Worm (Caenorhabditis elegans) whole organism, young adult: ENCODE measurements around the gene math-10.
A peak's percentile ranks its signal among the peaks of the same experiment; 100 is the strongest.

Source experiments
- B0019.2 ChIP-seq: fragments of 200-800 bp; sonication (Bioruptor generic); conservative IDR thresholded peaks from 2 replicates; pipeline ENCODE4 v1.3.6; 2022; ENCODE audit warnings: missing genetic modification reagents, missing genetic modification characterization, missing compliant biosample characterization
- B0261.1 ChIP-seq: sonication (generic microtip); optimal IDR thresholded peaks from 2 replicates; lab custom pipeline; 2016; ENCODE audit warnings: mild to moderate bottlenecking, missing genetic modification characterization, moderate library complexity, missing compliant biosample characterization
- C06A6.2 ChIP-seq: fragments of 200-800 bp; sonication (Bioruptor generic); conservative IDR thresholded peaks from 2 replicates; pipeline ENCODE4 v1.3.6; 2022; ENCODE audit warnings: missing genetic modification characterization, missing compliant biosample characterization
- F10E7.11 ChIP-seq: sonication (generic microtip); optimal IDR thresholded peaks from 2 replicates; lab custom pipeline; 2017; ENCODE audit warnings: mild to moderate bottlenecking, missing genetic modification characterization, moderate library complexity, missing compliant biosample characterization
- F33H1.4 ChIP-seq: fragments of 200-800 bp; sonication (Bioruptor generic); IDR thresholded peaks from 2 replicates; pipeline ENCODE4 v1.3.6; 2022; ENCODE audit warnings: missing genetic modification reagents, missing genetic modification characterization, missing compliant biosample characterization
- F39B2.1 ChIP-seq: fragments of 200-800 bp; sonication (Bioruptor generic); IDR thresholded peaks from 2 replicates; pipeline ENCODE4 v1.3.6; 2022; ENCODE audit warnings: missing genetic modification reagents, missing genetic modification characterization, missing compliant biosample characterization
- F49E8.2 ChIP-seq: sonication (generic microtip); optimal IDR thresholded peaks from 3 replicates; lab custom pipeline; 2017; ENCODE audit warnings: missing genetic modification characterization, mild to moderate bottlenecking, missing compliant biosample characterization, antibody characterized with exemption, moderate library complexity; ENCODE audit not compliant: insufficient read depth
- F52B5.7 ChIP-seq: sonication (generic microtip); optimal IDR thresholded peaks from 2 replicates; lab custom pipeline; 2016; ENCODE audit warnings: mild to moderate bottlenecking, missing genetic modification characterization, missing compliant biosample characterization
- F57C9.4 ChIP-seq: sonication (generic microtip); optimal IDR thresholded peaks from 2 replicates; lab custom pipeline; 2017; ENCODE audit warnings: mild to moderate bottlenecking, missing genetic modification characterization, missing compliant biosample characterization
- T07F8.4 ChIP-seq: sonication (generic microtip); optimal IDR thresholded peaks from 2 replicates; lab custom pipeline; 2016; ENCODE audit warnings: mild to moderate bottlenecking, missing genetic modification characterization, moderate library complexity, missing compliant biosample characterization
- T26A5.8 ChIP-seq: sonication (generic microtip); optimal IDR thresholded peaks from 2 replicates; lab custom pipeline; 2016; ENCODE audit warnings: missing genetic modification characterization, missing compliant biosample characterization
- Y53F4B.3 ChIP-seq: fragments of 200-800 bp; sonication (Bioruptor generic); IDR thresholded peaks from 2 replicates; pipeline ENCODE4 v1.3.6; 2022; ENCODE audit warnings: missing genetic modification reagents, missing genetic modification characterization, missing compliant biosample characterization
- Y56A3A.18 ChIP-seq: fragments of 200-800 bp; sonication (Bioruptor generic); IDR thresholded peaks from 2 replicates; pipeline ENCODE4 v1.3.6; 2022; ENCODE audit warnings: missing genetic modification reagents, missing genetic modification characterization, missing compliant biosample characterization
- Y79H2A.3 ChIP-seq: fragments of 200-800 bp; sonication (Bioruptor generic); conservative IDR thresholded peaks from 2 replicates; pipeline ENCODE4 v1.3.6; 2022; ENCODE audit warnings: missing genetic modification reagents, missing genetic modification characterization, missing compliant biosample characterization
- Y95B8A.8 ChIP-seq: fragments of 200-800 bp; sonication (Bioruptor generic); IDR thresholded peaks from 2 replicates; pipeline ENCODE4 v1.3.6; 2022; ENCODE audit warnings: missing genetic modification reagents, missing genetic modification characterization, missing compliant biosample characterization
- atf-7 ChIP-seq: sonication (generic microtip); optimal IDR thresholded peaks from 2 replicates; lab custom pipeline; 2017; ENCODE audit warnings: mild to moderate bottlenecking, missing genetic modification characterization, missing compliant biosample characterization
- athp-1 ChIP-seq: sonication (generic microtip); optimal IDR thresholded peaks from 2 replicates; lab custom pipeline; 2017; ENCODE audit warnings: mild to moderate bottlenecking, missing genetic modification characterization, missing compliant biosample characterization
- bed-1 ChIP-seq: fragments of 200-800 bp; sonication (Bioruptor generic); IDR thresholded peaks from 2 replicates; pipeline ENCODE4 v1.3.6; 2022; ENCODE audit warnings: missing genetic modification reagents, missing genetic modification characterization, missing compliant biosample characterization
- ceh-40 ChIP-seq: fragments of 200-800 bp; sonication (Bioruptor generic); IDR thresholded peaks from 2 replicates; pipeline ENCODE4 v1.3.6; 2022; ENCODE audit warnings: missing genetic modification characterization, missing compliant biosample characterization
- ceh-58 ChIP-seq: fragments of 200-800 bp; sonication (Bioruptor generic); IDR thresholded peaks from 2 replicates; pipeline ENCODE4 v1.3.6; 2022; ENCODE audit warnings: missing genetic modification characterization, missing compliant biosample characterization
- ceh-79 ChIP-seq: sonication (generic microtip); optimal IDR thresholded peaks from 2 replicates; lab custom pipeline; 2017; ENCODE audit warnings: mild to moderate bottlenecking, missing genetic modification characterization, missing compliant biosample characterization
- chd-7 ChIP-seq: sonication (generic microtip); optimal IDR thresholded peaks from 2 replicates; lab custom pipeline; 2016; ENCODE audit warnings: mild to moderate bottlenecking, missing genetic modification characterization, moderate library complexity, missing compliant biosample characterization
- egl-18 ChIP-seq: fragments of 200-800 bp; sonication (Bioruptor generic); IDR thresholded peaks from 2 replicates; pipeline ENCODE4 v1.3.6; 2022; ENCODE audit warnings: missing genetic modification reagents, missing genetic modification characterization, missing compliant biosample characterization
- fkh-3 ChIP-seq: sonication (generic microtip); optimal IDR thresholded peaks from 2 replicates; lab custom pipeline; 2016; ENCODE audit warnings: mild to moderate bottlenecking, missing genetic modification characterization, missing compliant biosample characterization
- gei-17 ChIP-seq: fragments of 200-800 bp; sonication (Bioruptor generic); optimal IDR thresholded peaks from 2 replicates; lab custom pipeline; 2018; ENCODE audit warnings: mild to moderate bottlenecking, missing genetic modification characterization, missing compliant biosample characterization
- him-1 ChIP-seq: sonication (generic microtip); optimal IDR thresholded peaks from 2 replicates; lab custom pipeline; 2016; ENCODE audit warnings: missing genotype, missing genetic modification reagents, missing genetic modification characterization, missing compliant biosample characterization
- lin-35 ChIP-seq, 3 experiments: fragments of 150-350 bp in 2 of 3; sonication (generic microtip) in 1 of 3; optimal IDR thresholded peaks; 2 replicates each; lab custom pipeline; 2014 to 2018; ENCODE audit warnings: missing biosample characterization in 3 of 3, missing genetic modification characterization in 3 of 3, missing genetic modification reagents in 3 of 3
- lsy-27 ChIP-seq: sonication (generic microtip); optimal IDR thresholded peaks from 2 replicates; lab custom pipeline; 2017; ENCODE audit warnings: missing genetic modification characterization, mild to moderate bottlenecking, missing compliant biosample characterization, antibody characterized with exemption, missing genotype, borderline replicate concordance; ENCODE audit not compliant: insufficient read depth
- madf-8 ChIP-seq: fragments of 200-800 bp; sonication (Bioruptor generic); conservative IDR thresholded peaks from 2 replicates; pipeline ENCODE4 v1.3.6; 2022; ENCODE audit warnings: missing genetic modification reagents, missing genetic modification characterization, missing compliant biosample characterization
- nhr-80 ChIP-seq: sonication (generic microtip); optimal IDR thresholded peaks from 2 replicates; lab custom pipeline; 2016; ENCODE audit warnings: missing genetic modification characterization, missing compliant biosample characterization
- rcor-1 ChIP-seq: fragments of 200-800 bp; sonication (Bioruptor generic); IDR thresholded peaks from 2 replicates; pipeline ENCODE4 v1.3.6; 2022; ENCODE audit warnings: missing genetic modification reagents, missing genetic modification characterization, missing compliant biosample characterization
- repo-1 ChIP-seq: sonication (generic microtip); optimal IDR thresholded peaks from 2 replicates; lab custom pipeline; 2017; ENCODE audit warnings: mild to moderate bottlenecking, missing genetic modification characterization, missing compliant biosample characterization
- snpc-3.4 ChIP-seq: sonication (generic microtip); optimal IDR thresholded peaks from 2 replicates; lab custom pipeline; 2017; ENCODE audit warnings: missing genetic modification characterization, mild to moderate bottlenecking, missing compliant biosample characterization, antibody characterized with exemption, moderate library complexity, missing genotype, missing genetic modification reagents
- tbp1 ChIP-seq: fragments of 200-800 bp; sonication (Bioruptor generic); optimal IDR thresholded peaks from 2 replicates; lab custom pipeline; 2018; ENCODE audit warnings: mild to moderate bottlenecking, missing genetic modification characterization, missing compliant biosample characterization
- tbx-9 ChIP-seq: sonication (generic microtip); optimal IDR thresholded peaks from 2 replicates; lab custom pipeline; 2016; ENCODE audit warnings: borderline replicate concordance, missing genetic modification characterization, inconsistent platforms, missing compliant biosample characterization
- xnd-1 ChIP-seq: sonication (generic microtip); optimal IDR thresholded peaks from 2 replicates; lab custom pipeline; 2016; ENCODE audit warnings: missing genotype, missing genetic modification reagents, missing genetic modification characterization, missing compliant biosample characterization

math-10 gene

DNA sequence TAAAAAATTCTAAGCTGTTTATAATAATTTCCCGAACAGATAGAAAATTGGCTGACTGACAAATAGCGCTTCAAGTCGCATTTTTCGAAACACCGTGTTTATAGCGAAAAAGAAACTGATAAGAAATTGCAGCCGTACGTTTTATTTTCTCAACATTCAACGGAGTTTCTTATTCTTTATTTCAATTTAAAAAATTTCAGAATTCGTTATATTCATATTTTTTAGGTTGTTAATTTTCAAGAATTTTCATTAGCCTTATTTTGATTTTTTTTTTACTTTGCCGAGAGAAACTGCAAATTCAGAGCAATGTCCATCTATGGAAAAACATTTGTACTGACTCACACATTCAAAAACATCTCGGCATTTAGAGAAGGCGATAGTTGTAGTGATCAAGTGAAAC, 26.6 kb downstream of the math-10 start, which contains the start of gene C46F9.6:
Gene C46F9.6, plus strand, starts transcription at position 301 of the 400 bp plus-strand sequence.
- TF ChIP-seq B0261.1 (no peak), egl-18 (GFP tag; lab: Robert Waterston, UW) (no peak), Y56A3A.18 (GFP tag; lab: Robert Waterston, UW) (no peak), ceh-40 (no peak), rcor-1 (GFP tag; lab: Robert Waterston, UW) (no peak), repo-1 (tag; lab: Kevin White, UChicago) (no peak), T26A5.8 (tag; lab: Kevin White, UChicago) (no peak), snpc-3.4 (tag; lab: Kevin White, UChicago) (no peak), T07F8.4 (tag; lab: Kevin White, UChicago) (no peak), Y95B8A.8 (GFP tag; lab: Robert Waterston, UW) (no peak), ceh-58 (GFP tag; lab: Robert Waterston, UW) (no peak), C06A6.2 (no peak), tbx-9 (tag; lab: Kevin White, UChicago) (no peak), Y79H2A.3 (GFP tag; lab: Robert Waterston, UW) (no peak), fkh-3 (tag; lab: Kevin White, UChicago) (no peak)

- TF ChIP-seq athp-1 (tag; lab: Kevin White, UChicago): no peak
- no peak for TF ChIP-seq F33H1.4 (GFP tag; lab: Robert Waterston, UW)
- no peak for TF ChIP-seq gei-17 (GFP tag; lab: Kevin White, UChicago)
- no peak for TF ChIP-seq ceh-79
- TF ChIP-seq bed-1 (GFP tag; lab: Robert Waterston, UW): no peak
- no peak for TF ChIP-seq F57C9.4 (tag; lab: Kevin White, UChicago)
- TF ChIP-seq madf-8 (GFP tag; lab: Robert Waterston, UW): no peak
- no peak for TF ChIP-seq F39B2.1 (GFP tag; lab: Robert Waterston, UW)
- no peak for TF ChIP-seq chd-7 (tag; lab: Kevin White, UChicago)
- no peak for TF ChIP-seq lin-35 (GFP tag; optimal IDR thresholded peaks at IDR 0.05; lab: Kevin White, UChicago)
- TF ChIP-seq F49E8.2 (tag; lab: Kevin White, UChicago): no peak
- TF ChIP-seq B0019.2 (GFP tag; lab: Robert Waterston, UW): no peak
- no peak for TF ChIP-seq lsy-27 (tag; lab: Kevin White, UChicago)
- no peak for TF ChIP-seq atf-7 (tag; lab: Kevin White, UChicago)
- TF ChIP-seq Y53F4B.3 (GFP tag; lab: Robert Waterston, UW): no peak
- TF ChIP-seq him-1 (tag; lab: Kevin White, UChicago): no peak
- TF ChIP-seq, all 124 proteins: peak for 0
These were observed 28.6 kb downstream of the math-10 start, which contains the start of gene math-24 for ce11 chrII:1899934-1900333. TSS of gene math-24 (plus strand) at chrII:1900234.

ce11 chrII:1901981-1902380, 30.6 kb downstream of the math-10 start, which contains the start of gene math-23:
TSS of gene math-23 (plus strand) at chrII:1902281.
- TF ChIP-seq repo-1 (tag; lab: Kevin White, UChicago) (no peak), tbp1 (no peak), F52B5.7 (tag; lab: Kevin White, UChicago) (no peak), C06A6.2 (no peak), F10E7.11 (tag; lab: Kevin White, UChicago) (no peak)

DNA sequence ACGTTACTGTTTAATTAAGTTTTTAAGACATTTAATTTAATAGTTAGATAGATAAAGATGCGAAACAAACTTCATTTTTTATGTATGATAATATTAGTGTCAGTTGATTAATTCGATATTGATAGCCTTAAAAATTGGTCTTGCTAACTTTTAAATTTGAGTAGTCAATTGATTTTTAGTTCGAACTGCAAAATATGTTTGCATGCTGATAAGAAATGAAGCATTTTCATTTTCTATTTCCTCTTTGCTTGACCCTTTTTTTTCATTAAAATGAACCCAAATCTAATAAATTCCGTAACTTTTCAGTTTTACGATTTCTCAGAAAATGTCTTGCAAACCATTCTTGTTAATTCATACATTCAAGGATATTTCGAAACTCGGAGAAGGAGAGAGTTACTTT, 33.8 kb downstream of the math-10 start, which contains the start of gene math-22:
Gene math-22, plus strand, starts transcription at position 301 of the 400 bp plus-strand sequence.
- TF ChIP-seq xnd-1 (tag; lab: Kevin White, UChicago): no peak
- peak; percentile 3 for TF ChIP-seq nhr-80 (tag; lab: Kevin White, UChicago)
- TF ChIP-seq, all 124 proteins: peak for 1
